Worm (Caenorhabditis elegans) whole organism, L1 larva: ENCODE results near the gene ptr-25.

Experiments used
- aha-1 ChIP-seq: fragments of 150-350 bp; optimal IDR thresholded peaks from 2 replicates; lab custom pipeline; 2014; ENCODE audit warnings: missing biosample characterization, missing genetic modification characterization
- ceh-82 ChIP-seq, 3 experiments: fragments of 150-350 bp in 1 of 3; sonication (generic microtip) in 2 of 3; optimal IDR thresholded peaks; 2 replicates each; lab custom pipeline; 2014 to 2017; ENCODE audit warnings: missing biosample characterization in 3 of 3, missing genetic modification characterization in 3 of 3
- lin-15B ChIP-seq: fragments of 150-350 bp; sonication (generic microtip); optimal IDR thresholded peaks from 3 replicates; lab custom pipeline; 2014; ENCODE audit warnings: missing biosample characterization, missing genetic modification characterization
- lin-39 ChIP-seq: fragments of 150-350 bp; optimal IDR thresholded peaks from 2 replicates; lab custom pipeline; 2014; ENCODE audit warnings: missing biosample characterization, missing genetic modification reagents, missing genetic modification characterization
- pqm-1 ChIP-seq: sonication (generic microtip); optimal IDR thresholded peaks from 3 replicates; lab custom pipeline; 2017; ENCODE audit warnings: missing biosample characterization, missing genetic modification characterization
- snpc-4 ChIP-seq: fragments of 150-350 bp; optimal IDR thresholded peaks from 2 replicates; lab custom pipeline; 2014; ENCODE audit warnings: missing biosample characterization, missing genetic modification characterization
- tbx-2 ChIP-seq: sonication (generic microtip); optimal IDR thresholded peaks from 2 replicates; lab custom pipeline; 2016; ENCODE audit warnings: missing genetic modification characterization, missing compliant biosample characterization
- unc-62 ChIP-seq: fragments of 150-350 bp; optimal IDR thresholded peaks from 2 replicates; lab custom pipeline; 2014; ENCODE audit warnings: missing biosample characterization, missing genetic modification reagents, missing genetic modification characterization

ce11 chrIII:10512570-10512969 is 24.6 kb downstream of the ptr-25 start:
- TF ChIP-seq lin-15B (tag; lab: Kevin White, UChicago) (no peak), lin-39 (tag; lab: Kevin White, UChicago) (no peak), pqm-1 (tag; lab: Kevin White, UChicago) (no peak), aha-1 (tag; lab: Kevin White, UChicago) (no peak), tbx-2 (tag; lab: Kevin White, UChicago) (no peak), unc-62 (no peak), snpc-4 (tag; lab: Kevin White, UChicago) (no peak), ceh-82 (tag; optimal IDR thresholded peaks at IDR 0.05; lab: Kevin White, UChicago) (no peak)
